Worm (Caenorhabditis elegans) whole organism, L1 larva: Measurements from ENCODE around the gene srg-17.

Source experiments
- aly-2 ChIP-seq: fragments of 150-350 bp; optimal IDR thresholded peaks from 2 replicates; lab custom pipeline; 2014; ENCODE audit warnings: missing biosample characterization, missing genetic modification characterization
- ceh-8 ChIP-seq: fragments of 200-800 bp; sonication (Bioruptor generic); optimal IDR thresholded peaks from 2 replicates; lab custom pipeline; 2018; ENCODE audit warnings: mild to moderate bottlenecking, missing genetic modification characterization, moderate library complexity, missing compliant biosample characterization
- ces-1 ChIP-seq: fragments of 150-350 bp; optimal IDR thresholded peaks from 2 replicates; lab custom pipeline; 2014; ENCODE audit warnings: missing biosample characterization, missing genetic modification reagents, missing genetic modification characterization
- dsc-1 ChIP-seq: sonication (generic microtip); optimal IDR thresholded peaks from 2 replicates; lab custom pipeline; 2016; ENCODE audit warnings: mild to moderate bottlenecking, missing genetic modification characterization, missing compliant biosample characterization
- efl-1 ChIP-seq, 4 experiments: fragments of 150-350 bp; optimal IDR thresholded peaks in 3 of 4; peaks in 1 of 4; 1 replicate in 1 of 4; 2 replicates in 3 of 4; lab custom pipeline; 2014; ENCODE audit warnings: missing biosample characterization in 2 of 4, missing genetic modification characterization in 2 of 4, missing genetic modification reagents in 2 of 4
- efl-3 ChIP-seq: fragments of 200-800 bp; sonication (Bioruptor generic); optimal IDR thresholded peaks from 2 replicates; lab custom pipeline; 2018; ENCODE audit warnings: mild to moderate bottlenecking, missing genetic modification characterization, missing compliant biosample characterization
- egl-27 ChIP-seq, 2 experiments: fragments of 150-350 bp in 1 of 2; sonication (generic microtip); optimal IDR thresholded peaks; 3 replicates each; lab custom pipeline; 2017 to 2018; ENCODE audit warnings: missing biosample characterization in 2 of 2, missing genetic modification characterization in 2 of 2, missing genetic modification reagents in 2 of 2
- elt-2 ChIP-seq: sonication (generic microtip); optimal IDR thresholded peaks from 2 replicates; lab custom pipeline; 2016; ENCODE audit warnings: missing genetic modification characterization, mild to moderate bottlenecking, inconsistent platforms, missing compliant biosample characterization, missing genetic modification reagents
- fkh-8 ChIP-seq: sonication (generic microtip); optimal IDR thresholded peaks from 2 replicates; lab custom pipeline; 2016; ENCODE audit warnings: mild to moderate bottlenecking, missing genetic modification characterization, missing compliant biosample characterization
- fos-1 ChIP-seq: fragments of 150-350 bp; optimal IDR thresholded peaks from 2 replicates; lab custom pipeline; 2014; ENCODE audit warnings: missing biosample characterization, missing genetic modification characterization
- hlh-4 ChIP-seq: sonication (generic microtip); optimal IDR thresholded peaks from 2 replicates; lab custom pipeline; 2016; ENCODE audit warnings: mild to moderate bottlenecking, missing genetic modification characterization, missing compliant biosample characterization
- lin-13 ChIP-seq: fragments of 150-350 bp; optimal IDR thresholded peaks from 2 replicates; lab custom pipeline; 2014; ENCODE audit warnings: missing biosample characterization, missing genetic modification reagents, missing genetic modification characterization
- lin-14 ChIP-seq: fragments of 200-800 bp; sonication (Bioruptor generic); optimal IDR thresholded peaks from 2 replicates; lab custom pipeline; 2018; ENCODE audit warnings: mild to moderate bottlenecking, missing genetic modification characterization, moderate library complexity, missing compliant biosample characterization
- lin-15B ChIP-seq: fragments of 150-350 bp; sonication (generic microtip); optimal IDR thresholded peaks from 3 replicates; lab custom pipeline; 2014; ENCODE audit warnings: missing biosample characterization, missing genetic modification characterization
- lin-39 ChIP-seq: fragments of 150-350 bp; optimal IDR thresholded peaks from 2 replicates; lab custom pipeline; 2014; ENCODE audit warnings: missing biosample characterization, missing genetic modification reagents, missing genetic modification characterization
- nhr-12 ChIP-seq: sonication (generic microtip); optimal IDR thresholded peaks from 2 replicates; lab custom pipeline; 2017; ENCODE audit warnings: missing biosample characterization, missing genetic modification characterization
- nhr-19 ChIP-seq: fragments of 200-800 bp; sonication (Bioruptor generic); conservative IDR thresholded peaks from 2 replicates; pipeline ENCODE4 v1.3.6; 2022; ENCODE audit warnings: missing genetic modification characterization, missing compliant biosample characterization
- nhr-237 ChIP-seq: fragments of 150-350 bp; optimal IDR thresholded peaks from 2 replicates; lab custom pipeline; 2014; ENCODE audit warnings: missing biosample characterization, missing genetic modification characterization
- nhr-28 ChIP-seq: fragments of 150-350 bp; optimal IDR thresholded peaks from 2 replicates; lab custom pipeline; 2014; ENCODE audit warnings: missing biosample characterization, missing genetic modification characterization
- nhr-77 ChIP-seq: fragments of 150-350 bp; optimal IDR thresholded peaks from 2 replicates; lab custom pipeline; 2014; ENCODE audit warnings: missing biosample characterization, missing genetic modification characterization
- nhr-85 ChIP-seq: sonication (generic microtip); peaks from one replicate; lab custom pipeline; 2016; ENCODE audit warnings: missing genetic modification characterization, inconsistent platforms, missing compliant biosample characterization
- pax-3 ChIP-seq: fragments of 200-800 bp; sonication (Bioruptor generic); optimal IDR thresholded peaks from 2 replicates; lab custom pipeline; 2018; ENCODE audit warnings: mild to moderate bottlenecking, missing genetic modification characterization, moderate library complexity, missing compliant biosample characterization
- snu-23 ChIP-seq: sonication (generic microtip); optimal IDR thresholded peaks from 2 replicates; lab custom pipeline; 2016; ENCODE audit warnings: missing genetic modification characterization, missing compliant biosample characterization
- sox-4 ChIP-seq: sonication (generic microtip); optimal IDR thresholded peaks from 2 replicates; lab custom pipeline; 2016; ENCODE audit warnings: missing genetic modification characterization, missing compliant biosample characterization
- sup-37 ChIP-seq: fragments of 200-800 bp; sonication (Bioruptor generic); optimal IDR thresholded peaks from 2 replicates; lab custom pipeline; 2018; ENCODE audit warnings: mild to moderate bottlenecking, missing genetic modification characterization, missing compliant biosample characterization
- xbp-1 ChIP-seq: sonication (generic microtip); optimal IDR thresholded peaks from 2 replicates; lab custom pipeline; 2016; ENCODE audit warnings: missing genetic modification characterization, missing compliant biosample characterization
- zag-1 ChIP-seq: fragments of 150-350 bp; optimal IDR thresholded peaks from 2 replicates; lab custom pipeline; 2014; ENCODE audit warnings: missing biosample characterization, missing genetic modification characterization
- zip-4 ChIP-seq: fragments of 200-800 bp; sonication (Bioruptor generic); optimal IDR thresholded peaks from 2 replicates; lab custom pipeline; 2018; ENCODE audit warnings: mild to moderate bottlenecking, missing genetic modification characterization, moderate library complexity, missing compliant biosample characterization

srg-17 gene

DNA sequence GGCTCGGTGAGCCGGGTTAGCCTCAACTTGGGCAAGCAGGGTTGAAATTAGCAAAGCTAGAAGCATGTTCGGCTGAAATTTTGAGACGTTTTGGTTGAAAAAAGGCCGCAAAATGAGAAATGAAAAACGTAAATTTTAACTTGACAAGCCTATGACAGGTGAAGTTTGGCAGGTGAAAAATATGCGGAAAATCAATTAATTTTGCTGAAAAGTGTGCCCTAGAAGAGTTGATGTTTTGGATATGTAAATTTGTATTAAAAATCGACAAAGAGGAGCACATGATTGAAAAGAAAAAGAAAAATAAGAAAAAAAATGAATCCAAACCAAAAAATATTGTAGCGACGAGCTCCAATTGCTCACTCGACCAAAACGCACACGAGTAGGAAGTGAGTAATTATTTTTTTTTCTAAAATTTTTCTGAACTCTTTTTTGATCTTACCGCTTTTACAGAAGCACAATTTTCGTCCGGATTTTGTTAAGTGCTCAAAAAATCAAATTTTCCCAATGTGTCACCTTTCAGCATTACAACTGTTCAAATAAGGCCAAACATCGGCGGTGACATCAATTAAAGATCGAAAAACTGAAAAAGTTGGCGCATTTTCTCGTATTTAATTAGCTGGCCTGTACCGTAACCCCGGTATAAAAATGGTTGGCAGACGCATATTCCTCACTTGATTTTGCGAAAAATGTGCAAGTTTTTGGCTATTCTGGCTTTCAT is 2.2 kb upstream of the srg-17 start, which contains the start of the genes F15A4.5 and phat-8:
Gene F15A4.5, minus strand, starts transcription at position 101 of the 718 bp plus-strand sequence.
Gene phat-8, plus strand, starts transcription at position 668 of the 718 bp plus-strand sequence.
- no peak for TF ChIP-seq efl-1 (optimal IDR thresholded peaks at IDR 0.05; lab: Kevin White, UChicago)
- peak in 1 of 2 experiments; percentile 58 for TF ChIP-seq efl-1 (GFP tag; optimal IDR thresholded peaks at IDR 0.05 in 1 of 2; lab: Kevin White, UChicago)
- TF ChIP-seq ces-1 (GFP tag; lab: Kevin White, UChicago), result no peak

DNA sequence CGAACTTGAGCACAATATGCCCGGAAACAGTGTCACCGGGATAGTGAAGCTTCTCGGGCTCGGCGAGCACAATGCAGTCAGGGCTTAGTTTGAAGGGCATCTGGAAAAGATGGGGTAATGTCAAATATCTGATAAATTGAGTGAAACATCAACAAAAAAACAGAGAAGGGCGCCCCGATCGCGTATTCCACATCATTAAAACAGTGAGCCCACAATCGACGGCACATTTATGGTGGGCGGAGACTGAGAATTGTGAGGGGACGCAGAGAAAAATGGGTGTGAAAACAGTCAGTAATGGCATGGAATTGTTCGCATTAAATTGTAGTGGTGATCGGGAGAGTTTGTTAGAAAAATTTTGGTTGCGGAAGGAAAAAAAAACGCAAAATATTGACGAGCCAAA is 7.3 kb downstream of the srg-17 start, which contains the start of gene arrd-9:
Gene arrd-9, minus strand, starts transcription at position 101 of the 400 bp plus-strand sequence.
- TF ChIP-seq nhr-12 (tag; lab: Kevin White, UChicago) (no peak), aly-2 (tag; lab: Kevin White, UChicago) (no peak), nhr-19 (no peak), lin-13 (GFP tag; lab: Kevin White, UChicago) (no peak), fos-1 (tag; lab: Kevin White, UChicago) (no peak), sup-37 (GFP tag; lab: Kevin White, UChicago) (no peak), elt-2 (tag; lab: Kevin White, UChicago) (no peak)

DNA sequence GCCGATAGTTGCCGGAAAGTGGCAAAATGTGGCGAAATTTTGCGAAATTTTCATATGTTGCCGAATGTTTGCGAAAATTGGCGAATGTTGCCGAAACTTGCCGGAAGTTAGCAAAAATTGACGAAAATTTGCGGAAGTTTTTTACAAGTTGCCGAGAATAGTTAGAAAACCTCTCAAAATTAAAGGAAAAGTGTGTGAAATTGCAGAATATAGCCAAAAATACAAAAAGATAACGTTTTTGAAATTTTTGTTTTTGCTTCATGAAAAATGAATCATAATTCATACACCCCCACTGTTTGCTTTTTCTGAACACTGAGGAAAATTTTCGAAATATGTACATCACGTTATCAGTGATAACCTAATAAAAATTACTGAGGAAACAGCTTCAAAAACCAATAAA is 8.1 kb downstream of the srg-17 start:
- TF ChIP-seq egl-27 (tag; optimal IDR thresholded peaks at IDR 0.05; lab: Kevin White, UChicago) (no peak), efl-1 (optimal IDR thresholded peaks at IDR 0.05; lab: Kevin White, UChicago) (no peak), efl-1 (GFP tag; optimal IDR thresholded peaks at IDR 0.05 in 1 of 2; lab: Kevin White, UChicago) (peak in 1 of 2 experiments; percentile 91)

DNA sequence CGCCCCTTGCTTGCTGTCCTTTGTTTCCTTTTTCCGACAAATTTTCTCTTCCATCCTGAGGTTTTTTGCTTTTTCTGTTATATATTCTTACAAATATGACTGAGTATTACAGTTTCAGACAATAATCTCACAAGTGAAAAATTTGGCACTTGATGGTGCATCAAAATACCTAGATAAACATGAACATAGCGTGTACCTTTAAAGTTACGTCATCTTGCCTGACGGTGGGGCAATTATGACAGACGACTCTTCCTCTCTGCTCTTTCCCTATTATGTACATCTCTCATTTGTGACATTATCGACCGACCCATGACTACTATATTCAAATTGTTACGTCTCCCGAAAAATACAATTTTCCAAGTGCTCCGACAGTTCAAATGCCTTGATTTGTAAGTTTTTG is 9.1 kb downstream of the srg-17 start, which contains the start of gene fbxb-102:
Gene fbxb-102, plus strand, starts transcription at position 301 of the 400 bp plus-strand sequence.
- TF ChIP-seq xbp-1 (tag; lab: Kevin White, UChicago), result no peak

DNA sequence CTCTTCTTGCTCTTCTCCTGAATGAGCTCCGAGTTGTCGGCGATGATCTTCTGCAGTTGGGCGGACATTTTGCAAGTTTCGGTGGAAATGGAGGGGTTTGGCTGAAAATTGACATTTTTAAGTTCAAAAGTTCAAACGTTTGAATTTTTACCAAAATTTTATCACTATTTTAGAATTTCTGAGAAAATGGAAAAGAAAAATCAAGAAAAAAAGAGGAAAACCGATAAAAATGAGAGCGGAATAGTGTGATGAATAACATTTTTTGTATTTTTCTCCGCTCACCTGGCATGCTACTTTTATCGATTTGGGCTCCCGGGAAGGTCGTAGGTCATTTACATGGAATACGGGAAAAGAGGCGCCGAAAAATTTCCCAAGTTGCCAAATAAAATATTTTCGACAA is 11.6 kb downstream of the srg-17 start, which contains the start of gene F15A4.10:
Gene F15A4.10, minus strand, starts transcription at position 101 of the 400 bp plus-strand sequence.
- TF ChIP-seq lin-15B (tag; lab: Kevin White, UChicago) (no peak), efl-3 (GFP tag; lab: Kevin White, UChicago) (no peak), nhr-85 (tag; lab: Kevin White, UChicago) (peak; percentile 29)

DNA sequence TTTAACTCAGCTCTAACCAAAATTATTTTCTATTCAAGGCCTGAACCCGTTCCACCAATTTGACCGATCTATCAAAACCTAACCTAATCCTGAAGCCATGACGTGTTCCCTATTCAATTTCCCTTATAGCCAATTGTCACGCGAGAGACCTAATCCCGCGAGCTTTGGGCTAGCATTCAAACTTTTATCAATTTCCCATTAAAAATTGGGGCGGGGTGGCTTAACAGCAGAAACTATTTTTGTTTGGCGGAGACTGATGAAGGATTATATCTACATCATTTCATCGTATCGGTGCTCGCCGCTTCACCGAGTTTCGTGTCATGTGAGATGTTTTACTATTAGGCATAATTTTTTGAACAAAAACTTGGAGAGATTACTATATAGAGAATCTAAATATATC is 15.3 kb downstream of the srg-17 start:
- TF ChIP-seq pax-3 (peak; percentile 60), fkh-8 (tag; lab: Kevin White, UChicago) (peak; percentile 77), dsc-1 (peak; percentile 90), nhr-85 (tag; lab: Kevin White, UChicago) (no peak), nhr-237 (tag; lab: Kevin White, UChicago) (no peak), hlh-4 (tag; lab: Kevin White, UChicago) (no peak), snu-23 (GFP tag; lab: Kevin White, UChicago) (no peak), sox-4 (tag; lab: Kevin White, UChicago) (peak; percentile 52)
- TF ChIP-seq, all 84 proteins: peak for 4

DNA sequence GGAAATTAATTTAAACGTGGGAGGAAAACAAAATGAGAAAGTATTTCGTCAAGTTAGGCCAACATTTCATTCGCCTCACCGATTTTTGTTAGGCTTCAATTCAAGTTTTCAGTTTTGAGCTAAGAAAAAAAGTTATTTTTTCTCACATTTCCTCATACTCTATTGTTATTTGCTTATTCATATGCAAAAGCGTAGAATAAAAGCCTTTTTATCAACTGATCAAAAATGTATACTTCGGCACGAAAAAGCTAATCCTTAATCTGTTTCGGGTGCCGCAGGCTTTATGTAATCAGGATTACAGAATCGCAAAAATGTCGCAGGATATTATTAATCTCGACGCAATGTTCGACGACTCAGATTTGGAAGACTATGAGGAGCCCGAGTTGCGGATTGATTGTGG is 16.4 kb downstream of the srg-17 start, which contains the start of gene T21B4.15:
Gene T21B4.15, plus strand, starts transcription at position 301 of the 400 bp plus-strand sequence.
- no peak for TF ChIP-seq nhr-19
- no peak for TF ChIP-seq snu-23 (GFP tag; lab: Kevin White, UChicago)
- no peak for TF ChIP-seq zip-4 (GFP tag; lab: Kevin White, UChicago)
- TF ChIP-seq lin-39 (tag; lab: Kevin White, UChicago), result no peak
- TF ChIP-seq nhr-85 (tag; lab: Kevin White, UChicago), result no peak
- TF ChIP-seq zag-1, result no peak
- TF ChIP-seq dsc-1, result peak; percentile 53
- no peak for TF ChIP-seq nhr-77 (tag; lab: Kevin White, UChicago)
- TF ChIP-seq ceh-8 (GFP tag; lab: Kevin White, UChicago), result no peak
- TF ChIP-seq nhr-28 (tag; lab: Kevin White, UChicago), result no peak
- TF ChIP-seq lin-14 (GFP tag; lab: Kevin White, UChicago), result peak; percentile 25
